Fruit fly (Drosophila melanogaster): ENCODE results near the gene Or65c.

- TF ChIP-seq CG8478 (optimal IDR thresholded peaks at IDR 0.05) (no peak), CTCF (optimal IDR thresholded peaks at IDR 0.05) (no peak)
Observed at dm6 chr3L:6342253-6342652, 14.8 kb downstream of the Or65c start.
